Fruit fly (Drosophila melanogaster): ENCODE results near the gene pic.

dm6 chr3R:13078263-13078662 is 26.2 kb downstream of the pic start:
- TF ChIP-seq h (optimal IDR thresholded peaks at IDR 0.05) (no peak), Sin3A (optimal IDR thresholded peaks at IDR 0.05) (no peak), ttk (optimal IDR thresholded peaks at IDR 0.05) (no peak), psq (optimal IDR thresholded peaks at IDR 0.05) (no peak), Myc (optimal IDR thresholded peaks at IDR 0.05) (no peak), insv (optimal IDR thresholded peaks at IDR 0.05) (no peak)

Measured in Kc167 (cell line).